Worm (Caenorhabditis elegans) whole organism, L2 larva: Measurements from ENCODE around the gene Y41E3.8.

Experiments
- dmd-4 ChIP-seq: sonication (generic microtip); optimal IDR thresholded peaks from 2 replicates; lab custom pipeline; 2017; ENCODE audit warnings: missing biosample characterization, missing genetic modification characterization
- elt-3 ChIP-seq: sonication (generic microtip); optimal IDR thresholded peaks from 2 replicates; lab custom pipeline; 2017; ENCODE audit warnings: missing biosample characterization, missing genetic modification characterization
- fos-1 ChIP-seq: fragments of 150-350 bp; optimal IDR thresholded peaks from 2 replicates; lab custom pipeline; 2014; ENCODE audit warnings: missing biosample characterization, missing genetic modification characterization
- skn-1 ChIP-seq: sonication (generic microtip); optimal IDR thresholded peaks from 2 replicates; lab custom pipeline; 2017; ENCODE audit warnings: missing biosample characterization, missing genetic modification characterization

ce11 chrIV:15024426-15024825, 4.4 kb downstream of the Y41E3.8 start:
- TF ChIP-seq fos-1 (tag; lab: Kevin White, UChicago) (no peak), elt-3 (tag; lab: Kevin White, UChicago) (no peak), dmd-4 (tag; lab: Kevin White, UChicago) (no peak), skn-1 (no peak)
